Fruit fly (Drosophila melanogaster) whole organism, embryonic: ENCODE measurements around the gene CG3040.

Source experiments
- B-H2 ChIP-seq: fragments of 200-800 bp; sonication (Bioruptor generic); optimal IDR thresholded peaks from 2 replicates; lab custom pipeline; 2018; ENCODE audit warnings: missing biosample characterization, mild to moderate bottlenecking, missing genetic modification characterization
- CG1024 ChIP-seq: fragments of 200-800 bp; sonication (Bioruptor generic); IDR thresholded peaks from 2 replicates; pipeline ENCODE4 v1.3.6; 2022; ENCODE audit warnings: missing biosample characterization, missing genetic modification characterization
- CG10959 ChIP-seq: fragments of 200-800 bp; sonication (Bioruptor generic); IDR thresholded peaks from 2 replicates; pipeline ENCODE4 v1.3.6; 2022; ENCODE audit warnings: missing biosample characterization, missing genetic modification characterization
- CG12769 ChIP-seq: fragments of 200-800 bp; sonication (Bioruptor generic); optimal IDR thresholded peaks from 2 replicates; lab custom pipeline; 2019; ENCODE audit warnings: missing biosample characterization, mild to moderate bottlenecking, missing genetic modification characterization, moderate library complexity
- CG13123 ChIP-seq: fragments of 200-800 bp; sonication (Bioruptor generic); optimal IDR thresholded peaks from 2 replicates; lab custom pipeline; 2016; ENCODE audit warnings: missing biosample characterization, missing genetic modification characterization
- CG15073 ChIP-seq: fragments of 200-800 bp; sonication (Bioruptor generic); optimal IDR thresholded peaks from 2 replicates; lab custom pipeline; 2016; ENCODE audit warnings: missing biosample characterization, missing genetic modification characterization
- CG17829 ChIP-seq: fragments of 200-800 bp; optimal IDR thresholded peaks from 2 replicates; lab custom pipeline; 2019; ENCODE audit warnings: missing biosample characterization, mild to moderate bottlenecking, missing genetic modification characterization, moderate library complexity
- CG2199 ChIP-seq: fragments of 200-800 bp; sonication (Bioruptor generic); IDR thresholded peaks from 3 replicates; pipeline ENCODE4 v1.3.6; 2022; ENCODE audit warnings: missing biosample characterization, missing genetic modification characterization
- CG30431 ChIP-seq: fragments of 200-800 bp; sonication (Bioruptor generic); optimal IDR thresholded peaks from 2 replicates; lab custom pipeline; 2017; ENCODE audit warnings: missing biosample characterization, missing genetic modification characterization
- CG31224 ChIP-seq: fragments of 200-800 bp; sonication (Bioruptor generic); IDR thresholded peaks from 2 replicates; pipeline ENCODE4 v1.3.6; 2022; ENCODE audit warnings: missing biosample characterization, missing genetic modification characterization
- CG32767 ChIP-seq: fragments of 200-800 bp; sonication (Bioruptor generic); IDR thresholded peaks from 2 replicates; pipeline ENCODE4 v1.3.6; 2022; ENCODE audit warnings: missing biosample characterization, missing genetic modification characterization
- CG34422 ChIP-seq: fragments of 200-800 bp; sonication (Bioruptor generic); IDR thresholded peaks from 3 replicates; pipeline ENCODE4 v1.3.6; 2022; ENCODE audit warnings: missing biosample characterization, missing genetic modification characterization
- CG4328 ChIP-seq: fragments of 200-800 bp; sonication (Bioruptor generic); optimal IDR thresholded peaks from 3 replicates; lab custom pipeline; 2017; ENCODE audit warnings: missing biosample characterization, missing genetic modification reagents, missing genetic modification characterization
- CG4707 ChIP-seq: fragments of 200-800 bp; sonication (Bioruptor generic); optimal IDR thresholded peaks from 2 replicates; lab custom pipeline; 2018; ENCODE audit warnings: missing biosample characterization, mild to moderate bottlenecking, missing genetic modification characterization, moderate library complexity
- CG4820 ChIP-seq: fragments of 200-800 bp; sonication (Bioruptor generic); optimal IDR thresholded peaks from 3 replicates; lab custom pipeline; 2016; ENCODE audit warnings: missing biosample characterization, missing genetic modification characterization
- CG8290 ChIP-seq, 3 experiments: fragments of 200-800 bp; sonication (Bioruptor generic); optimal IDR thresholded peaks; 2 replicates each; lab custom pipeline; 2016 to 2019; ENCODE audit warnings: missing biosample characterization in 3 of 3, missing genetic modification characterization in 3 of 3, mild to moderate bottlenecking in 2 of 3, moderate library complexity in 1 of 3
- CG9797 ChIP-seq: fragments of 200-800 bp; sonication (Bioruptor generic); optimal IDR thresholded peaks from 3 replicates; lab custom pipeline; 2018; ENCODE audit warnings: missing biosample characterization, mild to moderate bottlenecking, missing genetic modification characterization
- Chrac-16 ChIP-seq: fragments of 200-800 bp; sonication (Bioruptor generic); optimal IDR thresholded peaks from 3 replicates; lab custom pipeline; 2016; ENCODE audit warnings: missing biosample characterization, missing genetic modification characterization
- Deaf1 ChIP-seq: fragments of 200-800 bp; optimal IDR thresholded peaks from 3 replicates; lab custom pipeline; 2019; ENCODE audit warnings: missing biosample characterization, mild to moderate bottlenecking, missing genetic modification characterization, moderate library complexity
- Dip2 ChIP-seq: fragments of 200-800 bp; sonication (Bioruptor generic); IDR thresholded peaks from 2 replicates; pipeline ENCODE4 v1.3.6; 2022; ENCODE audit warnings: missing biosample characterization, missing genetic modification characterization
- Dll ChIP-seq: fragments of 200-800 bp; sonication (Bioruptor generic); IDR thresholded peaks from 4 replicates; pipeline ENCODE4 v1.3.6; 2022; ENCODE audit warnings: missing biosample characterization, missing genetic modification characterization; ENCODE audit not compliant: partially characterized antibody
- Elba2 ChIP-seq: fragments of 200-800 bp; sonication (Bioruptor generic); optimal IDR thresholded peaks from 3 replicates; lab custom pipeline; 2016; ENCODE audit warnings: missing biosample characterization, missing genetic modification characterization
- Fer3 ChIP-seq: fragments of 200-800 bp; sonication (Bioruptor generic); optimal IDR thresholded peaks from 2 replicates; lab custom pipeline; 2018; ENCODE audit warnings: missing biosample characterization, mild to moderate bottlenecking, missing genetic modification characterization, moderate library complexity
- Gsc ChIP-seq: fragments of 200-800 bp; sonication (Bioruptor generic); IDR thresholded peaks from 2 replicates; pipeline ENCODE4 v1.3.6; 2022; ENCODE audit warnings: missing biosample characterization, missing genetic modification characterization
- HLH3B ChIP-seq: fragments of 200-800 bp; sonication (Bioruptor generic); IDR thresholded peaks from 2 replicates; pipeline ENCODE4 v1.3.6; 2022; ENCODE audit warnings: missing biosample characterization, missing genetic modification characterization
- Hand ChIP-seq: fragments of 200-800 bp; sonication (Bioruptor generic); optimal IDR thresholded peaks from 2 replicates; lab custom pipeline; 2017; ENCODE audit warnings: mild to moderate bottlenecking, missing biosample characterization, missing genetic modification reagents, missing genetic modification characterization
- Mrtf ChIP-seq: fragments of 200-800 bp; sonication (Bioruptor generic); IDR thresholded peaks from 3 replicates; pipeline ENCODE4 v1.3.6; 2022; ENCODE audit warnings: missing biosample characterization, missing genetic modification characterization
- NK7.1 ChIP-seq: fragments of 200-800 bp; sonication (Bioruptor generic); optimal IDR thresholded peaks from 3 replicates; lab custom pipeline; 2016; ENCODE audit warnings: missing biosample characterization, missing genetic modification characterization
- Neu2 ChIP-seq: fragments of 200-800 bp; sonication (Bioruptor generic); optimal IDR thresholded peaks from 3 replicates; lab custom pipeline; 2016; ENCODE audit warnings: missing biosample characterization, missing genetic modification characterization, borderline replicate concordance
- Nf-YB ChIP-seq: fragments of 200-800 bp; sonication (Bioruptor generic); optimal IDR thresholded peaks from 3 replicates; lab custom pipeline; 2019; ENCODE audit warnings: missing biosample characterization, mild to moderate bottlenecking, missing genetic modification characterization, moderate library complexity
- Opbp ChIP-seq: fragments of 200-800 bp; sonication (Bioruptor generic); IDR thresholded peaks from 3 replicates; pipeline ENCODE4 v1.3.6; 2022; ENCODE audit warnings: missing biosample characterization, missing genetic modification characterization; ENCODE audit not compliant: partially characterized antibody
- Rfx ChIP-seq: fragments of 200-800 bp; sonication (Bioruptor generic); IDR thresholded peaks from 2 replicates; pipeline ENCODE4 v1.3.6; 2022; ENCODE audit warnings: missing biosample characterization, missing genetic modification characterization
- Scr ChIP-seq: fragments of 200-800 bp; sonication (Bioruptor generic); IDR thresholded peaks from 2 replicates; pipeline ENCODE4 v1.3.6; 2022; ENCODE audit warnings: missing biosample characterization, missing genetic modification characterization; ENCODE audit not compliant: partially characterized antibody
- ash1 ChIP-seq: fragments of 200-800 bp; sonication (Bioruptor generic); optimal IDR thresholded peaks from 2 replicates; lab custom pipeline; 2018; ENCODE audit warnings: missing biosample characterization, mild to moderate bottlenecking, missing genetic modification characterization
- crc ChIP-seq: fragments of 200-800 bp; sonication (Bioruptor generic); optimal IDR thresholded peaks from 2 replicates; lab custom pipeline; 2016; ENCODE audit warnings: missing biosample characterization, missing genetic modification characterization
- dmrt99B ChIP-seq: fragments of 200-800 bp; sonication (Bioruptor generic); optimal IDR thresholded peaks from 2 replicates; lab custom pipeline; 2018; ENCODE audit warnings: missing biosample characterization, mild to moderate bottlenecking, missing genetic modification characterization, moderate library complexity
- emc ChIP-seq: fragments of 200-800 bp; sonication (Bioruptor generic); optimal IDR thresholded peaks from 2 replicates; lab custom pipeline; 2016; ENCODE audit warnings: missing biosample characterization, missing genetic modification characterization
- esg ChIP-seq: fragments of 200-800 bp; sonication (Bioruptor generic); conservative IDR thresholded peaks from 2 replicates; pipeline ENCODE4 v1.3.6; 2022; ENCODE audit warnings: missing biosample characterization, missing genetic modification characterization
- eve ChIP-seq, 2 experiments: fragments of >200 bp; optimal IDR thresholded peaks; 2 replicates each; lab custom pipeline; 2017; ENCODE audit warnings: missing biosample characterization in 2 of 2, missing genetic modification characterization in 2 of 2
- h ChIP-seq: fragments of >200 bp; optimal IDR thresholded peaks from 2 replicates; lab custom pipeline; 2017
- lola ChIP-seq, 3 experiments: fragments of >200 bp in 2 of 3; fragments of 200-800 bp in 1 of 3; sonication (Bioruptor generic) in 1 of 3; optimal IDR thresholded peaks; 2 replicates each; lab custom pipeline; 2017 to 2019; ENCODE audit warnings: missing biosample characterization in 3 of 3, missing genetic modification characterization in 3 of 3, mild to moderate bottlenecking in 1 of 3, moderate library complexity in 1 of 3
- luna ChIP-seq: fragments of 200-800 bp; sonication (Bioruptor generic); optimal IDR thresholded peaks from 2 replicates; lab custom pipeline; 2016; ENCODE audit warnings: missing biosample characterization, missing genetic modification characterization
- maf-S ChIP-seq: fragments of 200-800 bp; sonication (Bioruptor generic); optimal IDR thresholded peaks from 2 replicates; lab custom pipeline; 2016; ENCODE audit warnings: missing biosample characterization, missing genetic modification characterization
- nau ChIP-seq: fragments of 200-800 bp; sonication (Bioruptor generic); optimal IDR thresholded peaks from 3 replicates; lab custom pipeline; 2017; ENCODE audit warnings: missing biosample characterization, mild to moderate bottlenecking, missing genetic modification characterization, missing genetic modification reagents
- pho ChIP-seq: fragments of 200-800 bp; sonication (Bioruptor generic); optimal IDR thresholded peaks from 2 replicates; lab custom pipeline; 2016; ENCODE audit warnings: missing biosample characterization, missing genetic modification characterization
- prd ChIP-seq, 3 experiments: fragments of >200 bp in 2 of 3; fragments of 200-800 bp in 1 of 3; sonication (Bioruptor generic) in 1 of 3; optimal IDR thresholded peaks in 2 of 3; IDR thresholded peaks in 1 of 3; 2 replicates in 2 of 3; 3 replicates in 1 of 3; pipeline versions ENCODE4 v1.3.6 to Lab custom; 2017 to 2022; ENCODE audit warnings: missing biosample characterization in 1 of 3, missing genetic modification characterization in 1 of 3
- pros ChIP-seq: fragments of 200-800 bp; sonication (Bioruptor generic); optimal IDR thresholded peaks from 3 replicates; lab custom pipeline; 2019; ENCODE audit warnings: missing biosample characterization, mild to moderate bottlenecking, missing genetic modification characterization, moderate library complexity
- schlank ChIP-seq: fragments of 200-800 bp; sonication (Bioruptor generic); optimal IDR thresholded peaks from 2 replicates; lab custom pipeline; 2018; ENCODE audit warnings: missing biosample characterization, mild to moderate bottlenecking, missing genetic modification characterization
- unpg ChIP-seq: fragments of 200-800 bp; sonication (Bioruptor generic); optimal IDR thresholded peaks from 3 replicates; lab custom pipeline; 2018; ENCODE audit warnings: missing biosample characterization, mild to moderate bottlenecking, missing genetic modification characterization, moderate library complexity
- vfl ChIP-seq: fragments of 200-800 bp; sonication (Bioruptor generic); optimal IDR thresholded peaks from 2 replicates; lab custom pipeline; 2016; ENCODE audit warnings: missing biosample characterization, missing genetic modification characterization

The CG3040 gene

dm6 chrX:7014931-7015428 lies 41.8 kb upstream of the CG3040 start (continued):
- peak; percentile 61 for TF ChIP-seq dmrt99B (tag; lab: Kevin White, UChicago)
- peak; percentile 22; the same call in 1 of the 3 replicates for TF ChIP-seq CG34422 (GFP tag; lab: Robert Waterston, UW)
- TF ChIP-seq CG31224: no peak
- TF ChIP-seq pho (GFP tag; lab: Kevin White, UChicago): peak; percentile 6
- TF ChIP-seq CG13123: no peak
- TF ChIP-seq CG17829 (tag; lab: Kevin White, UChicago): peak; percentile 42
- no peak for TF ChIP-seq schlank (tag; lab: Kevin White, UChicago)
- peak; percentile 52 for TF ChIP-seq B-H2 (GFP tag; lab: Kevin White, UChicago)
- TF ChIP-seq CG9797 (GFP tag; lab: Kevin White, UChicago): no peak
- peak; percentile 30 for TF ChIP-seq unpg
- peak; percentile 71 for TF ChIP-seq Dll
- TF ChIP-seq crc (GFP tag; lab: Kevin White, UChicago): peak; percentile 43
- no peak for TF ChIP-seq h
- no peak for TF ChIP-seq Elba2 (GFP tag; lab: Kevin White, UChicago)
- no peak for TF ChIP-seq vfl (GFP tag; lab: Kevin White, UChicago)
- TF ChIP-seq Rfx (GFP tag; lab: Robert Waterston, UW): peak; percentile 76
- no peak for TF ChIP-seq Deaf1 (tag; lab: Kevin White, UChicago)
- peak; percentile 38; the same call in 1 of the 2 replicates for TF ChIP-seq HLH3B (GFP tag; lab: Robert Waterston, UW)
- TF ChIP-seq prd (optimal IDR thresholded peaks at IDR 0.05; lab: Kevin White, UChicago): no peak
- peak; percentile 62 for TF ChIP-seq prd (GFP tag; IDR thresholded peaks at IDR 0.05; lab: Robert Waterston, UW)
- TF ChIP-seq emc (GFP tag; lab: Kevin White, UChicago): no peak
- peak; percentile 27 for TF ChIP-seq Chrac-16 (GFP tag; lab: Kevin White, UChicago)
- TF ChIP-seq CG32767: no peak
- TF ChIP-seq Dip2 (GFP tag; lab: Robert Waterston, UW): peak; percentile 93
- TF ChIP-seq NK7.1 (GFP tag; lab: Kevin White, UChicago): peak; percentile 17
- no peak for TF ChIP-seq CG15073
- TF ChIP-seq ash1: no peak
- TF ChIP-seq CG8290 (GFP tag; optimal IDR thresholded peaks at IDR 0.05; lab: Kevin White, UChicago): peak; percentile 37
- peak in 1 of 2 experiments; percentile 89 for TF ChIP-seq CG8290 (tag; optimal IDR thresholded peaks at IDR 0.05; lab: Kevin White, UChicago)
- TF ChIP-seq CG12769 (tag; lab: Kevin White, UChicago): peak; percentile 58
- TF ChIP-seq Mrtf: peak; percentile 59; the same call in 1 of the 3 replicates
- no peak for TF ChIP-seq Nf-YB (GFP tag; lab: Kevin White, UChicago)
- TF ChIP-seq maf-S: no peak
- peak; percentile 4 for TF ChIP-seq luna (GFP tag; lab: Kevin White, UChicago)
- no peak for TF ChIP-seq Gsc (GFP tag; lab: Robert Waterston, UW)
- peak; percentile 68; the same call in 2 of the 3 replicates for TF ChIP-seq Opbp (GFP tag; lab: Robert Waterston, UW)
- peak; percentile 14 for TF ChIP-seq Fer3 (tag; lab: Kevin White, UChicago)
- TF ChIP-seq Hand (GFP tag; lab: Kevin White, UChicago): no peak
- no peak for TF ChIP-seq CG10959
- TF ChIP-seq Neu2 (GFP tag; lab: Kevin White, UChicago): no peak
- no peak for TF ChIP-seq eve (GFP tag; optimal IDR thresholded peaks at IDR 0.05; lab: Kevin White, UChicago)
- TF ChIP-seq pros (GFP tag; lab: Kevin White, UChicago): no peak
- TF ChIP-seq lola (GFP tag; optimal IDR thresholded peaks at IDR 0.05; lab: Kevin White, UChicago): no peak
- TF ChIP-seq Scr (GFP tag; lab: Robert Waterston, UW): peak; percentile 67
- no peak for TF ChIP-seq CG4820 (GFP tag; lab: Kevin White, UChicago)
- peak; percentile 55 for TF ChIP-seq esg (GFP tag; lab: Robert Waterston, UW)
- no peak; the same call in 2 of the 3 replicates for TF ChIP-seq CG2199 (GFP tag; lab: Robert Waterston, UW)
- no peak for TF ChIP-seq nau (GFP tag; lab: Kevin White, UChicago)
- 0 out of 2 replicates have a peak, but pooled peaks have one; percentile 3 for TF ChIP-seq CG1024 (GFP tag; lab: Robert Waterston, UW)
- no peak for TF ChIP-seq CG30431 (GFP tag; lab: Kevin White, UChicago)
- TF ChIP-seq CG4707: peak; percentile 17
- TF ChIP-seq CG4328 (GFP tag; lab: Kevin White, UChicago): no peak
